Worm (Caenorhabditis elegans) whole organism, mixed stage, embryonic: Measurements from ENCODE around the gene elo-1.
A peak's percentile ranks its signal among the peaks of the same experiment; 100 is the strongest.

Experiments used
- blmp-1 ChIP-seq: fragments of 150-350 bp; optimal IDR thresholded peaks from 2 replicates; lab custom pipeline; 2014; ENCODE audit warnings: missing biosample characterization, missing genetic modification characterization
- elt-1 ChIP-seq: sonication (generic microtip); optimal IDR thresholded peaks from 2 replicates; lab custom pipeline; 2017; ENCODE audit warnings: missing genetic modification characterization, mild to moderate bottlenecking, missing compliant biosample characterization, antibody characterized with exemption, moderate library complexity, borderline replicate concordance; ENCODE audit not compliant: insufficient read depth
- hlh-1 ChIP-seq: fragments of 150-350 bp; optimal IDR thresholded peaks from 2 replicates; lab custom pipeline; 2014; ENCODE audit warnings: missing biosample characterization, missing genetic modification reagents, missing genetic modification characterization
- sem-2 ChIP-seq: fragments of 200-800 bp; sonication (Bioruptor generic); optimal IDR thresholded peaks from 2 replicates; lab custom pipeline; 2018; ENCODE audit warnings: mild to moderate bottlenecking, missing genetic modification characterization, missing compliant biosample characterization
- unc-62 ChIP-seq: fragments of 150-350 bp; optimal IDR thresholded peaks from 2 replicates; lab custom pipeline; 2014; ENCODE audit warnings: missing biosample characterization, missing genetic modification reagents, missing genetic modification characterization
- ztf-11 ChIP-seq: fragments of 150-350 bp; optimal IDR thresholded peaks from 2 replicates; lab custom pipeline; 2014; ENCODE audit warnings: missing biosample characterization, missing genetic modification characterization

- TF ChIP-seq elt-1 (tag; lab: Kevin White, UChicago) (no peak), hlh-1 (tag; lab: Kevin White, UChicago) (no peak), blmp-1 (tag; lab: Kevin White, UChicago) (peak; percentile 44), sem-2 (no peak), ztf-11 (tag; lab: Kevin White, UChicago) (no peak), unc-62 (GFP tag; lab: Kevin White, UChicago) (peak; percentile 1)
Observed at ce11 chrIV:9511221-9511638, 14.9 kb upstream of the elo-1 start.
